Worm (Caenorhabditis elegans): ENCODE results near the gene T24E12.2.
"Not testable (repeated sequence)": the region's sequence is repeated elsewhere in the genome, so short reads cannot be mapped to it uniquely, and the experiment has no call there.

The T24E12.2 gene

DNA sequence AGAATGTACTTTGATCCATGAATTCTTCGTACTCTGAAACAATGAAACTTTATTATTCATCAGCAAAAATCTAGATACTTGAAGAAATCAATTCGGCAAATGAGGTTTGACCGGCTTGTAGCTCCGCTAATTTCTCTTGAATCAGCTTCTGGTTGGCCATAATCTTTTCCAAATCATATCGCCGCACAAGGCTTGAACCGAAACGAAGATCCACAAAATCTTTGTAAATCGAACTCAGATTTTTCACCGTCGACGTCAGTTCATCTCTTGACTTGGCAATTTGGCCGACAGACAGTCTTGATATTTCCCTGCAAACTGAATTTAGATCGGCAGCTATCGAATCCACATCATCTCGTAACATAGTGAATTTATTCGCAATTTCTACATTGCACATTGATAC, 22.8 kb downstream of the T24E12.2 start:
- no peak for TF ChIP-seq him-1 (tag; optimal IDR thresholded peaks at IDR 0.05)
- TF ChIP-seq W03F9.2 (tag; optimal IDR thresholded peaks at IDR 0.05): no peak
- TF ChIP-seq dao-5 (tag; optimal IDR thresholded peaks at IDR 0.05): no peak

DNA sequence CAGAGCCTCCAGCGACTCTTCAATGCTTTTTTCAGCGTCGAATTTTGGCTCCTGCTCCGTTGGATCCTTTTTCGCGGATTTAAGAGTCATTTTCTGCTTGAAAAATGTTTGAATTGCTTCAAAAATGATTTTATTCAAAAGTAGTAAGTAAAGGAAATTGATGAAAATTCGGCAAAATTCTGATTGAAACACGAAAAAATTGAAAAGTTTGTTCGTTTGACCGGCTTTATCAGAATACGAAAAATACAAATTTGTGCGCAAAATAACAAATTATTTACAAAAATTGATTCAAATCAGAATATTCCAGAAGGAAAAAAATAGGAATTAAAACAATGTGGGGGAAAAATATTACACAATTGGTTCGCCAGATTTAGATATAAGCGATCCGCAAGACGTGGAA, 24.2 kb downstream of the T24E12.2 start, which contains the start of gene F54D10.4:
Gene F54D10.4, minus strand, starts transcription at position 101 of the 400 bp plus-strand sequence.
- TF ChIP-seq W03F9.2 (tag; optimal IDR thresholded peaks at IDR 0.05) (no peak), him-1 (tag; optimal IDR thresholded peaks at IDR 0.05) (no peak), dao-5 (tag; optimal IDR thresholded peaks at IDR 0.05) (no peak)

DNA sequence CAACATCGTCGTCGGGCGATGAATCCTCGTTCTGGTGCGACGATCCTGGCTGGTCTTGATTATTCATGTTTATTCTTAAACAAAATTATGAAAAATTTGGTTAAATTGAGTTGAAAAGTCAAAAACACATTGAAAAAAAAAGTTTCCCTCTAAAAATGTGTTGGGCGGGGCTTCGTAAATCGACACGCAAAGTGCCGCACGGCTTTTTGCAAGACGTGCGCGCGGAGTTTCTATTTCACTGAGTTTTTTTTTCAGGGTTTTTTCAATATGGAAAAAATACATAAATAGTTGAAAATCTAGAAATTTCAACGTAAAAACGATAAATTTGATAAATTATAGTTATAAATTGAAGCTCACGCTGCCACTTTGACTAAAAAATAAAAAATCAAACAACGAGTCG, 25.4 kb downstream of the T24E12.2 start, which contains the start of gene F54D10.5:
Gene F54D10.5, minus strand, starts transcription at position 74 of the 400 bp plus-strand sequence.
- TF ChIP-seq him-1 (tag; optimal IDR thresholded peaks at IDR 0.05) (no peak), W03F9.2 (tag; optimal IDR thresholded peaks at IDR 0.05) (peak; percentile 83)

- TF ChIP-seq dao-5 (tag; optimal IDR thresholded peaks at IDR 0.05): no peak
- no peak for TF ChIP-seq W03F9.2 (tag; optimal IDR thresholded peaks at IDR 0.05)
- no peak for TF ChIP-seq him-1 (tag; optimal IDR thresholded peaks at IDR 0.05)
Observed at ce11 chrII:3808643-3809042, 25.9 kb downstream of the T24E12.2 start.

- TF ChIP-seq dao-5 (tag; optimal IDR thresholded peaks at IDR 0.05) (no peak), W03F9.2 (tag; optimal IDR thresholded peaks at IDR 0.05) (no peak), him-1 (tag; optimal IDR thresholded peaks at IDR 0.05) (no peak)
Observed at ce11 chrII:3810550-3810949, 27.8 kb downstream of the T24E12.2 start.

DNA sequence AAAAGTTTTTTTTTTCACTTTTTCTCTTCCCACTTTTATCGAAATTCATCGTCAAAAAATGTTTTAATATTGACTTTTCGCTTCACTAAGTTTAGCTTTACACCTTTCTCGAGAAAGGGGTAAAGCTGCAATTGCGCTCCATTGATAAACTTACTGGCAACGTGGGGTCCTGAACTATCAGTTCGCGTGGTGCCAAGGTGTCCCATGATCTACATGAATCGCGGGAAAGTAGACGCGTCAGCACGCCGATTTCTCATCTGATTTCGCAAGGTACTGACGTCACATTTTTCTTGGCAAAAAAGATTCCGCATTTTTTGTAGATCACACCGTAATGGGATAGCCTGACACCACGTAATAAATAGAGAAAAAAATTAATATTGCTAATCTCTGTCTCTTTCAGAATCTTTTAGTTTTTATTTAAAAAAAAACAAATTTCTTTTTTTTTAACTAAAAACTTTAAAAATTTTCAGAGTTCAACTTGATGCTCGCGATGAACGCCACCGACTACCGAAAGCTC, 29.1 kb downstream of the T24E12.2 start, which contains the start of gene lido-15:
Gene lido-15, plus strand, starts transcription at position 467 of the 517 bp plus-strand sequence.
- TF ChIP-seq W03F9.2 (tag; optimal IDR thresholded peaks at IDR 0.05): no peak
- TF ChIP-seq dao-5 (tag; optimal IDR thresholded peaks at IDR 0.05): no peak
- no peak for TF ChIP-seq him-1 (tag; optimal IDR thresholded peaks at IDR 0.05)

- TF ChIP-seq dao-5 (tag; optimal IDR thresholded peaks at IDR 0.05) (no peak), W03F9.2 (tag; optimal IDR thresholded peaks at IDR 0.05) (no peak), him-1 (tag; optimal IDR thresholded peaks at IDR 0.05) (no peak)
Observed at ce11 chrII:3815445-3816208, 32.9 kb downstream of the T24E12.2 start.

DNA sequence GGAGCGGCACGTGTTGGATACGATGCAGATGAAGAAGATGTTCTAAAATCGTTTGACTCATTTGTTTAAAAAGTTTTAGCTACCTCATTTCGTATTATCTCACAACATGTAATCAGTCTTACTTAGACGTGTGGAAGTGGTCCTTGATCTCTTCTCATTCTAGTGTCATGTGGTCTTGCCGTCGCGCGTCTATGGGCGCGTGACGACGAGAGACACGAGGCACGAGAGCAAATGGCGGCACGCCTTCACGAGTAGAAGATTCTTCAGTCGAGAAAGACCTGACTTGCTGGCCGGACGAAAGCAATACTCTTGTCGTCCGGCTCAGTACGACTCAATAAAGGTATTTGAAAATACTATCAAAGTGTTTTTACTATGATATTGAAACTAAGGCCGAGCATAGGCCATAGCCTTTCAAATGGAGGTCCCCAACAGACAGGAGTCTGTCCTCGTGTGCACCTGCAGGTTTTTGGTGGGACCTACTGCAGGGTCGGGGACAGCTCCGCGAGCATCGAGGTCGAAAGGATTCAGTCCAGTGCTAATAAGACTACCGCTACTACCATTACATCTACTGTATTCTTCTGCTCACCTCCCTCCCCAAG, 33.6 kb downstream of the T24E12.2 start, which contains the start of gene fbxa-24:
Gene fbxa-24, plus strand, starts transcription at position 276 of the 599 bp plus-strand sequence.
- not testable (repeated sequence) for TF ChIP-seq dao-5, him-1, W03F9.2 (tag; optimal IDR thresholded peaks at IDR 0.05)

ce11 chrII:3821248-3821647, 38.5 kb downstream of the T24E12.2 start, which contains the start of gene F54D10.7:
TSS of gene F54D10.7 (minus strand) at chrII:3821296.
- TF ChIP-seq W03F9.2 (tag; optimal IDR thresholded peaks at IDR 0.05) (no peak), dao-5 (tag; optimal IDR thresholded peaks at IDR 0.05) (no peak), him-1 (tag; optimal IDR thresholded peaks at IDR 0.05) (no peak)

DNA sequence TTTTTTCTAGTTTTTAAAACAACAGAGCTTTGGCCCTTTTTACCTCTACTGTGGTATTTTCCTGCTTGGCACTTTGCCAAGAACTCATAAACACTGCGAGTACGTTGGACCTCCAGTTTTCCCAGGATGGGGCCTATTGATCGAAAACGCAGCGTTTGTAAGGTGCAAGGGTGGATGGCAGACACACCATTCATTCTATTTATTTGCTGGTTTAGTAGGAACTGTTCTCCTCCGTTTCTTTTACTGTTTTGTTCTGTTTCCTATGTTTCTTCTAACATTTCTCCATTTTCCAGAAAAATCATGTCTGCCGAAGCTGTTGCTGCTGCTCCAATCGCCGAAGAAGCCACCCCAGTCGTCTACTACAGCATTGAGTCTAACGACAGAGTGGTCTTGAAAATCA, 41.1 kb downstream of the T24E12.2 start, which contains the start of gene skr-15:
Gene skr-15, plus strand, starts transcription at position 301 of the 400 bp plus-strand sequence.
- TF ChIP-seq him-1 (tag; optimal IDR thresholded peaks at IDR 0.05) (no peak), W03F9.2 (tag; optimal IDR thresholded peaks at IDR 0.05) (no peak), dao-5 (tag; optimal IDR thresholded peaks at IDR 0.05) (no peak)

ce11 chrII:3827801-3828200, 45.1 kb downstream of the T24E12.2 start, which contains the start of gene F54D10.8:
TSS of gene F54D10.8 (minus strand) at chrII:3827901.
- no peak for TF ChIP-seq dao-5 (tag; optimal IDR thresholded peaks at IDR 0.05)
- no peak for TF ChIP-seq W03F9.2 (tag; optimal IDR thresholded peaks at IDR 0.05)
- no peak for TF ChIP-seq him-1 (tag; optimal IDR thresholded peaks at IDR 0.05)

- TF ChIP-seq him-1 (tag; optimal IDR thresholded peaks at IDR 0.05) (no peak), W03F9.2 (tag; optimal IDR thresholded peaks at IDR 0.05) (no peak), dao-5 (tag; optimal IDR thresholded peaks at IDR 0.05) (no peak)
Observed at ce11 chrII:3829623-3830022, 46.9 kb downstream of the T24E12.2 start.

DNA sequence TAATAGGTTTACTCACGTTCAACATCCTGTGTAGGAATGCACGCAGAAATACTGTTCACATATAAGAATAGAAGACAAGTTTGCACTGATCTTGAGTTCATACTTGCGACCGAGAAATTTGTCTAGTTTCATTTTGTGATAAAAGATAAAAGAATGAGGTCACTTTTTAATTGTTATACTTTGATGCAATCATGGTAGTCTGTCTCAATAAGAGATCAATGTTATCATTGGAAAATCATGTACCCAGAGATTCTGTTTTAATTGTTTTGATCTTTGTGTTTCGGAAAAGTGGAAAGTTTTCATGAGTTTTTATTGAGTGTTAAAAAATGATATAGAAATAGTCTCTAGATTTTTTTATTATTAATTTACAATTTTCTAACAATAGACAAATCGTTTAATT, 49.6 kb downstream of the T24E12.2 start, which contains the start of gene F54D10.9:
Gene F54D10.9, minus strand, starts transcription at position 101 of the 400 bp plus-strand sequence.
- TF ChIP-seq W03F9.2 (tag; optimal IDR thresholded peaks at IDR 0.05): no peak
- TF ChIP-seq dao-5 (tag; optimal IDR thresholded peaks at IDR 0.05): no peak
- no peak for TF ChIP-seq him-1 (tag; optimal IDR thresholded peaks at IDR 0.05)

Data from whole organism, L4/young adult.